Worm (Caenorhabditis elegans) whole organism, young adult: ENCODE data around the gene Y75B8A.63.

ENCODE experiments used
- B0019.2 ChIP-seq: fragments of 200-800 bp; sonication (Bioruptor generic); conservative IDR thresholded peaks from 2 replicates; pipeline ENCODE4 v1.3.6; 2022; ENCODE audit warnings: missing genetic modification reagents, missing genetic modification characterization, missing compliant biosample characterization
- B0336.3 ChIP-seq: fragments of 200-800 bp; sonication (Bioruptor generic); IDR thresholded peaks from 2 replicates; pipeline ENCODE4 v1.3.6; 2022; ENCODE audit warnings: missing genetic modification characterization, missing compliant biosample characterization
- C17E4.6 ChIP-seq: fragments of 200-800 bp; sonication (Bioruptor generic); IDR thresholded peaks from 2 replicates; pipeline ENCODE4 v1.3.6; 2022; ENCODE audit warnings: missing genetic modification reagents, missing genetic modification characterization, missing compliant biosample characterization
- F52B5.7 ChIP-seq: sonication (generic microtip); optimal IDR thresholded peaks from 2 replicates; lab custom pipeline; 2016; ENCODE audit warnings: mild to moderate bottlenecking, missing genetic modification characterization, missing compliant biosample characterization
- F57C9.4 ChIP-seq: sonication (generic microtip); optimal IDR thresholded peaks from 2 replicates; lab custom pipeline; 2017; ENCODE audit warnings: mild to moderate bottlenecking, missing genetic modification characterization, missing compliant biosample characterization
- ZK185.1 ChIP-seq: sonication (generic microtip); optimal IDR thresholded peaks from 2 replicates; lab custom pipeline; 2016; ENCODE audit warnings: mild to moderate bottlenecking, missing genetic modification characterization, missing compliant biosample characterization; ENCODE audit not compliant: poor library complexity, severe bottlenecking
- aptf-3 ChIP-seq: fragments of 200-800 bp; sonication (Bioruptor generic); IDR thresholded peaks from 2 replicates; pipeline ENCODE4 v1.3.6; 2022; ENCODE audit warnings: missing genetic modification characterization, missing compliant biosample characterization
- atf-7 ChIP-seq: sonication (generic microtip); optimal IDR thresholded peaks from 2 replicates; lab custom pipeline; 2017; ENCODE audit warnings: mild to moderate bottlenecking, missing genetic modification characterization, missing compliant biosample characterization
- attf-5 ChIP-seq: fragments of 200-800 bp; sonication (Bioruptor generic); optimal IDR thresholded peaks from 2 replicates; lab custom pipeline; 2018; ENCODE audit warnings: mild to moderate bottlenecking, missing genetic modification characterization, missing compliant biosample characterization
- ccch-3 ChIP-seq: fragments of 200-800 bp; sonication (Bioruptor generic); optimal IDR thresholded peaks from 2 replicates; lab custom pipeline; 2018; ENCODE audit warnings: mild to moderate bottlenecking, missing genetic modification characterization, missing compliant biosample characterization
- cebp-1 ChIP-seq, 2 experiments: fragments of 200-800 bp in 1 of 2; sonication (Bioruptor generic) in 1 of 2; sonication (generic microtip) in 1 of 2; IDR thresholded peaks in 1 of 2; optimal IDR thresholded peaks in 1 of 2; 2 replicates each; pipeline versions ENCODE4 v1.3.6 to Lab custom; 2017 to 2022; ENCODE audit warnings: missing compliant biosample characterization in 2 of 2, missing genetic modification characterization in 2 of 2, mild to moderate bottlenecking in 1 of 2, missing genetic modification reagents in 1 of 2, moderate library complexity in 1 of 2
- cebp-2 ChIP-seq: fragments of 200-800 bp; sonication (Bioruptor generic); IDR thresholded peaks from 2 replicates; pipeline ENCODE4 v1.3.6; 2022; ENCODE audit warnings: missing genetic modification characterization, missing compliant biosample characterization
- ceh-40 ChIP-seq: fragments of 200-800 bp; sonication (Bioruptor generic); IDR thresholded peaks from 2 replicates; pipeline ENCODE4 v1.3.6; 2022; ENCODE audit warnings: missing genetic modification characterization, missing compliant biosample characterization
- ceh-79 ChIP-seq: sonication (generic microtip); optimal IDR thresholded peaks from 2 replicates; lab custom pipeline; 2017; ENCODE audit warnings: mild to moderate bottlenecking, missing genetic modification characterization, missing compliant biosample characterization
- dox-1 ChIP-seq: fragments of 200-800 bp; sonication (Bioruptor generic); IDR thresholded peaks from 2 replicates; pipeline ENCODE4 v1.3.6; 2022; ENCODE audit warnings: missing genetic modification reagents, missing genetic modification characterization, missing compliant biosample characterization
- dpff-1 ChIP-seq: sonication (generic microtip); optimal IDR thresholded peaks from 2 replicates; lab custom pipeline; 2017; ENCODE audit warnings: mild to moderate bottlenecking, missing genetic modification characterization, missing compliant biosample characterization
- egl-18 ChIP-seq: fragments of 200-800 bp; sonication (Bioruptor generic); IDR thresholded peaks from 2 replicates; pipeline ENCODE4 v1.3.6; 2022; ENCODE audit warnings: missing genetic modification reagents, missing genetic modification characterization, missing compliant biosample characterization
- fkh-3 ChIP-seq: sonication (generic microtip); optimal IDR thresholded peaks from 2 replicates; lab custom pipeline; 2016; ENCODE audit warnings: mild to moderate bottlenecking, missing genetic modification characterization, missing compliant biosample characterization
- him-1 ChIP-seq: sonication (generic microtip); optimal IDR thresholded peaks from 2 replicates; lab custom pipeline; 2016; ENCODE audit warnings: missing genotype, missing genetic modification reagents, missing genetic modification characterization, missing compliant biosample characterization
- hmg-1.2 ChIP-seq: fragments of 200-800 bp; sonication (Bioruptor generic); IDR thresholded peaks from 2 replicates; pipeline ENCODE4 v1.3.6; 2022; ENCODE audit warnings: missing genetic modification reagents, missing genetic modification characterization, missing compliant biosample characterization
- lin-26 ChIP-seq: fragments of 200-800 bp; sonication (Bioruptor generic); IDR thresholded peaks from 2 replicates; pipeline ENCODE4 v1.3.6; 2022; ENCODE audit warnings: missing genetic modification reagents, missing genetic modification characterization, missing compliant biosample characterization
- lin-35 ChIP-seq, 3 experiments: fragments of 150-350 bp in 2 of 3; sonication (generic microtip) in 1 of 3; optimal IDR thresholded peaks; 2 replicates each; lab custom pipeline; 2014 to 2018; ENCODE audit warnings: missing biosample characterization in 3 of 3, missing genetic modification characterization in 3 of 3, missing genetic modification reagents in 3 of 3
- lin-40 ChIP-seq: sonication (generic microtip); optimal IDR thresholded peaks from 2 replicates; lab custom pipeline; 2016; ENCODE audit warnings: missing genetic modification characterization, mild to moderate bottlenecking, missing compliant biosample characterization, missing genotype, missing genetic modification reagents
- madf-10 ChIP-seq: sonication (generic microtip); optimal IDR thresholded peaks from 2 replicates; lab custom pipeline; 2016; ENCODE audit warnings: mild to moderate bottlenecking, missing genetic modification characterization, missing compliant biosample characterization
- madf-3 ChIP-seq: fragments of 200-800 bp; sonication (Bioruptor generic); IDR thresholded peaks from 2 replicates; pipeline ENCODE4 v1.3.6; 2022; ENCODE audit warnings: missing genetic modification reagents, missing genetic modification characterization, missing compliant biosample characterization
- mcd-1 ChIP-seq: fragments of 200-800 bp; sonication (Bioruptor generic); IDR thresholded peaks from 2 replicates; pipeline ENCODE4 v1.3.6; 2022; ENCODE audit warnings: missing genetic modification reagents, missing genetic modification characterization, missing compliant biosample characterization
- nfyb-1 ChIP-seq: fragments of 200-800 bp; sonication (Bioruptor generic); IDR thresholded peaks from 2 replicates; pipeline ENCODE4 v1.3.6; 2022; ENCODE audit warnings: missing genetic modification reagents, missing genetic modification characterization, missing compliant biosample characterization
- nhr-80 ChIP-seq: sonication (generic microtip); optimal IDR thresholded peaks from 2 replicates; lab custom pipeline; 2016; ENCODE audit warnings: missing genetic modification characterization, missing compliant biosample characterization
- nhr-90 ChIP-seq: sonication (generic microtip); optimal IDR thresholded peaks from 2 replicates; lab custom pipeline; 2016; ENCODE audit warnings: missing genotype, mild to moderate bottlenecking, missing genetic modification characterization, missing compliant biosample characterization
- sea-2 ChIP-seq: fragments of 200-800 bp; sonication (Bioruptor generic); IDR thresholded peaks from 2 replicates; pipeline ENCODE4 v1.3.6; 2022; ENCODE audit warnings: missing genetic modification characterization, missing compliant biosample characterization
- snpc-4 ChIP-seq, 5 experiments: fragments of 150-350 bp in 1 of 5; sonication (generic microtip) in 4 of 5; optimal IDR thresholded peaks; 2 replicates each; lab custom pipeline; 2014 to 2018; ENCODE audit warnings: missing genetic modification characterization in 5 of 5, missing biosample characterization in 3 of 5, antibody characterized with exemption in 2 of 5, mild to moderate bottlenecking in 2 of 5, missing compliant biosample characterization in 2 of 5, missing genotype in 2 of 5, moderate library complexity in 2 of 5, missing genetic modification reagents in 1 of 5
- somi-1 ChIP-seq: fragments of 200-800 bp; sonication (Bioruptor generic); optimal IDR thresholded peaks from 2 replicates; lab custom pipeline; 2018; ENCODE audit warnings: mild to moderate bottlenecking, missing genetic modification characterization, missing compliant biosample characterization
- tbp1 ChIP-seq: fragments of 200-800 bp; sonication (Bioruptor generic); optimal IDR thresholded peaks from 2 replicates; lab custom pipeline; 2018; ENCODE audit warnings: mild to moderate bottlenecking, missing genetic modification characterization, missing compliant biosample characterization
- unc-62 ChIP-seq: fragments of 150-350 bp; optimal IDR thresholded peaks from 2 replicates; lab custom pipeline; 2014; ENCODE audit warnings: missing biosample characterization, missing genetic modification reagents, missing genetic modification characterization
- xnd-1 ChIP-seq: sonication (generic microtip); optimal IDR thresholded peaks from 2 replicates; lab custom pipeline; 2016; ENCODE audit warnings: missing genotype, missing genetic modification reagents, missing genetic modification characterization, missing compliant biosample characterization
- zfh-2 ChIP-seq: fragments of 200-800 bp; sonication (Bioruptor generic); conservative IDR thresholded peaks from 2 replicates; pipeline ENCODE4 v1.3.6; 2022; ENCODE audit warnings: missing genetic modification reagents, missing genetic modification characterization, missing compliant biosample characterization
- ztf-26 ChIP-seq: sonication (generic microtip); optimal IDR thresholded peaks from 2 replicates; lab custom pipeline; 2017; ENCODE audit warnings: missing genetic modification characterization, missing compliant biosample characterization

Y75B8A.63 gene

DNA sequence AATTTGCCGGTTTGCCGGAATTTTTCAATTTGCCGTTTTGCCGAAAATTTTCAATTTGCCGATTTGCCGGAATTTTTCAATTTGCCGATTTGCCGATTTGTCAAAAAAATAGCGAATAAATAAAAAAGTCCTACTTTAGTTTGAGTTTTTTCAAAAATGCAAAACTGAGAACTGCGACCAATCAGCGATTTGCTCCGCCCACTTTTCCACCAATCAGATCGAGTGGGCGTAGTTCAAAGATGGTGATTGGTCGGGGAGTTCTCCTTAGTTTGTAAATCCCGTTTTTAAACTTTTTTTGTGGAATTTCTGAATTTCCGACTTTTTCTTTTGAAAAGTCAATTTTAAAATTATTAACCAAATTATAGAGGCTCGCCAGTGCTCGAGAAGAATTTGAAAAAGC is 3.6 kb downstream of the Y75B8A.63 start:
- no peak for TF ChIP-seq somi-1 (GFP tag; lab: Kevin White, UChicago)
- peak; percentile 87 for TF ChIP-seq nfyb-1
- TF ChIP-seq fkh-3 (tag; lab: Kevin White, UChicago): no peak

DNA sequence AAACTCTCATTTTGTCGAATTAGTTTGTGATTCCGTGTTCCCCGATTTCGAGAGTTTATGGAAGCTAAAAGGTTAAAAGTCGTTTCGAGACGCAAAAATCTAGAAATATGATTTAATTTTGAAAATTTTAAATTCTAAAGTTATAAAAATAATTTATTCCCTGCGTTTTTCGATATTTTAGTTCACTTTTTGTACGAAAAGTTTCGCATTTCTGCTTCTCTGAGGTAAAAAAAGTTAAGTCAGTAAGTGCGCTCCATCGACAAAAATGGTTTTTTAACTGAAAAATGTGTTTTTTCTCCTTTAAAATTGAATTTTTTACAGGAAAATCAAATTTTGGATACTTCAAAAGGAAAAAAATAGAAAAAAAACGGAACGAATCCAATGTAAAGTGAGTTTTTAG is 5.7 kb downstream of the Y75B8A.63 start, which contains the start of gene zip-1:
Gene zip-1, plus strand, starts transcription at position 301 of the 400 bp plus-strand sequence.
- TF ChIP-seq madf-10 (tag; lab: Kevin White, UChicago) (no peak), B0019.2 (GFP tag; lab: Robert Waterston, UW) (no peak), fkh-3 (tag; lab: Kevin White, UChicago) (no peak), ceh-79 (tag; lab: Kevin White, UChicago) (no peak)

DNA sequence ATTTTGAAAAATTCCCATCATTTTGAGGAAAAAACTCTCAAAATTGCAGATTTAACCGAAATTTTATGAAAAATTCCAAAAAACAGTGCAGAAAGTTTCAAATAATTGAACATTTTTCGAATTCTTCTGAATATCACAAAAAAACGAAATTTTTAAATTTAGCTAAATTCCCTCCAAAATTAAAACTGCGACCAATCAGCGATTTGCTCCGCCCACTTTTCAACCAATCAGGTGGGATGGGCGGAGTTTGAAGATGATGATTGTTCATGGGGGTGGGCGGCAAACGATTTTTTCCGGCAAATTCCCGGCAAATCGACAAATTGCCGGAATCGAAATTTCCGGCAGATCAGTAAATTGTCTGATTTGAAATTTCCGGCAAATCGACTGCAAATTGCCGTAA is 6.5 kb downstream of the Y75B8A.63 start:
- TF ChIP-seq ccch-3: no peak
- 0 out of 2 replicates have a peak, but pooled peaks have one; percentile 53 for TF ChIP-seq nfyb-1

DNA sequence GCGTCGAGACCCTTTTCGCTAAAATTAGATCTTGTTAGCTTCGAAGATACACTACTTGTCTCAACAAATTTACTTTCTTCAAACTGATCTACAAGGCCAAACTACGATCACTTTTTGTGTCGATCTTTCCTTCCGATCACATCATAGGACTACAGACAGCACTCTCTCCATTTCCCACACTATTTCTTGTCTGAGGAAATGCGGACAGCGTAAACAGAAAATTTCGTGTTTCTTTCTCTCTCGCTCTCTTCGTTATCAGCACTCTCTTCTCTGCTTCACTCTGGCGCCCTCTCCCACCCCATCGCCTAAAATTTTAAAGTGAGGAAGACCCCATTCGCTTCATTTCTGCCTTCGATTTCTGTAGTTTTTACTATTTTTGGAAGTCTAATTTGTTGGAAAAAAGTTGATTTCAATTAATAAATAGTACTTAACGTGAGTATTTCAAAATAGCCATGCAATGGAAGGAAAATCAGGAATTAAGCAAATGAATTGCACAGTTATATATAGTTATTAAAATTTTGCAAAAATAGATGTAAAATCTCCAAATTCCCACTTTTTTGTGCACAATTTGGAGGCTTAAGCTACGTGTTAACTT is 7.8 kb downstream of the Y75B8A.63 start:
- TF ChIP-seq dpff-1 (tag; lab: Kevin White, UChicago): no peak
- TF ChIP-seq unc-62 (GFP tag; lab: Kevin White, UChicago): no peak
- TF ChIP-seq lin-35 (GFP tag; optimal IDR thresholded peaks at IDR 0.05; lab: Kevin White, UChicago): peak in 1 of 3 experiments; percentile 19
- peak; percentile 22 for TF ChIP-seq ZK185.1 (tag; lab: Kevin White, UChicago)
- TF ChIP-seq aptf-3 (GFP tag; lab: Robert Waterston, UW): no peak
- TF ChIP-seq ceh-40 (GFP tag; lab: Robert Waterston, UW): no peak
- TF ChIP-seq ztf-26: peak; percentile 21
- TF ChIP-seq hmg-1.2 (GFP tag; lab: Robert Waterston, UW): peak; percentile 94
- peak; percentile 6 for TF ChIP-seq nhr-90 (tag; lab: Kevin White, UChicago)
- peak; percentile 65; the same call in 1 of the 2 replicates for TF ChIP-seq dox-1 (GFP tag; lab: Robert Waterston, UW)
- peak; percentile 59 for TF ChIP-seq lin-40 (tag; lab: Kevin White, UChicago)
- TF ChIP-seq F57C9.4: no peak
- TF ChIP-seq snpc-4 (GFP tag; optimal IDR thresholded peaks at IDR 0.05; lab: Kevin White, UChicago): no peak
- TF ChIP-seq snpc-4 (tag; optimal IDR thresholded peaks at IDR 0.05; lab: Kevin White, UChicago): peak in 2 of 4 experiments; percentile 20 to 40
- no peak for TF ChIP-seq xnd-1 (tag; lab: Kevin White, UChicago)
- TF ChIP-seq C17E4.6: no peak
- peak; percentile 28 for TF ChIP-seq tbp1 (GFP tag; lab: Kevin White, UChicago)
- TF ChIP-seq ceh-79 (tag; lab: Kevin White, UChicago): no peak
- peak; percentile 24 for TF ChIP-seq attf-5 (GFP tag; lab: Kevin White, UChicago)
- TF ChIP-seq F52B5.7 (tag; lab: Kevin White, UChicago): no peak
- peak; percentile 48; the same call in 1 of the 2 replicates for TF ChIP-seq mcd-1 (GFP tag; lab: Robert Waterston, UW)
- no peak for TF ChIP-seq madf-3
- no peak for TF ChIP-seq cebp-2 (GFP tag; lab: Robert Waterston, UW)
- TF ChIP-seq sea-2 (GFP tag; lab: Robert Waterston, UW): no peak
- peak; percentile 31 for TF ChIP-seq atf-7 (tag; lab: Kevin White, UChicago)
- TF ChIP-seq egl-18 (GFP tag; lab: Robert Waterston, UW): no peak
- TF ChIP-seq him-1 (tag; lab: Kevin White, UChicago): no peak
- peak; percentile 50; the same call in 1 of the 2 replicates for TF ChIP-seq B0336.3 (GFP tag; lab: Robert Waterston, UW)
- TF ChIP-seq cebp-1 (GFP tag; IDR thresholded peaks at IDR 0.05; lab: Robert Waterston, UW): no peak
- peak; percentile 64 for TF ChIP-seq cebp-1 (tag; optimal IDR thresholded peaks at IDR 0.05; lab: Kevin White, UChicago)
- peak; percentile 80 for TF ChIP-seq nhr-80 (tag; lab: Kevin White, UChicago)
- 0 out of 2 replicates have a peak, but pooled peaks have one; percentile 33 for TF ChIP-seq zfh-2 (GFP tag; lab: Robert Waterston, UW)
- no peak for TF ChIP-seq lin-26 (GFP tag; lab: Robert Waterston, UW)
